Fruit fly (Drosophila melanogaster) whole organism, adult: ENCODE measurements around the gene GstZ1.

Source experiments
- CG11617 ChIP-seq: fragments of 200-800 bp; sonication (Bioruptor generic); optimal IDR thresholded peaks from 2 replicates; lab custom pipeline; 2017; ENCODE audit warnings: mild to moderate bottlenecking, missing biosample characterization, missing genetic modification reagents, missing genetic modification characterization
- CG12768 ChIP-seq: fragments of 200-800 bp; sonication (Bioruptor generic); optimal IDR thresholded peaks from 2 replicates; lab custom pipeline; 2017; ENCODE audit warnings: missing biosample characterization, missing genetic modification characterization, mild to moderate bottlenecking, moderate library complexity, missing genetic modification reagents
- CG14711 ChIP-seq: fragments of 200-800 bp; sonication (Bioruptor generic); optimal IDR thresholded peaks from 2 replicates; lab custom pipeline; 2018; ENCODE audit warnings: missing biosample characterization, mild to moderate bottlenecking, missing genetic modification characterization, moderate library complexity
- CG1620 ChIP-seq: fragments of 200-800 bp; sonication (Bioruptor generic); optimal IDR thresholded peaks from 2 replicates; lab custom pipeline; 2016; ENCODE audit warnings: missing biosample characterization, missing genetic modification characterization
- CG33017 ChIP-seq: fragments of 200-800 bp; sonication (Bioruptor generic); optimal IDR thresholded peaks from 2 replicates; lab custom pipeline; 2018; ENCODE audit warnings: missing biosample characterization, mild to moderate bottlenecking, missing genetic modification characterization, moderate library complexity
- CG5204 ChIP-seq: fragments of 200-800 bp; sonication (Bioruptor generic); optimal IDR thresholded peaks from 2 replicates; lab custom pipeline; 2016; ENCODE audit warnings: missing biosample characterization, missing genetic modification characterization
- CG7045 ChIP-seq: fragments of 200-800 bp; sonication (Bioruptor generic); optimal IDR thresholded peaks from 2 replicates; lab custom pipeline; 2017; ENCODE audit warnings: missing biosample characterization, mild to moderate bottlenecking, missing genetic modification characterization
- CG7101 ChIP-seq: fragments of 200-800 bp; sonication (Bioruptor generic); optimal IDR thresholded peaks from 2 replicates; lab custom pipeline; 2018; ENCODE audit warnings: missing biosample characterization, mild to moderate bottlenecking, missing genetic modification characterization, moderate library complexity
- Clk ChIP-seq: fragments of 200-800 bp; sonication (Bioruptor generic); optimal IDR thresholded peaks from 2 replicates; lab custom pipeline; 2017; ENCODE audit warnings: missing biosample characterization, missing genetic modification characterization
- Crg-1 ChIP-seq: fragments of 200-800 bp; sonication (Bioruptor generic); optimal IDR thresholded peaks from 2 replicates; lab custom pipeline; 2016; ENCODE audit warnings: missing biosample characterization, missing genetic modification characterization
- Hr96 ChIP-seq: fragments of 200-800 bp; sonication (Bioruptor generic); optimal IDR thresholded peaks from 2 replicates; lab custom pipeline; 2016; ENCODE audit warnings: missing biosample characterization, missing genetic modification characterization
- Mnt ChIP-seq: fragments of 200-800 bp; sonication (Bioruptor generic); optimal IDR thresholded peaks from 2 replicates; lab custom pipeline; 2016; ENCODE audit warnings: missing biosample characterization, mild to moderate bottlenecking, missing genetic modification characterization
- bab1 ChIP-seq: fragments of 200-800 bp; sonication (Bioruptor generic); optimal IDR thresholded peaks from 3 replicates; lab custom pipeline; 2019; ENCODE audit warnings: missing biosample characterization, mild to moderate bottlenecking, missing genetic modification characterization, moderate library complexity
- cic ChIP-seq: fragments of 200-800 bp; sonication (Bioruptor generic); optimal IDR thresholded peaks from 2 replicates; lab custom pipeline; 2017; ENCODE audit warnings: missing biosample characterization, mild to moderate bottlenecking, missing genetic modification characterization, moderate library complexity
- cnc ChIP-seq, 2 experiments: fragments of >200 bp; optimal IDR thresholded peaks; 2 replicates each; lab custom pipeline; 2017
- kay ChIP-seq: fragments of 200-800 bp; sonication (Bioruptor generic); peaks from one replicate; lab custom pipeline; 2016; ENCODE audit warnings: missing biosample characterization, missing genetic modification characterization, borderline replicate concordance
- ovo ChIP-seq: fragments of 200-800 bp; sonication (Bioruptor generic); optimal IDR thresholded peaks from 2 replicates; lab custom pipeline; 2016; ENCODE audit warnings: missing biosample characterization, missing genetic modification characterization
- pad ChIP-seq: fragments of 200-800 bp; sonication (Bioruptor generic); optimal IDR thresholded peaks from 3 replicates; lab custom pipeline; 2017; ENCODE audit warnings: missing biosample characterization, missing genetic modification characterization, mild to moderate bottlenecking, moderate library complexity, missing genetic modification reagents
- tj ChIP-seq: fragments of 200-800 bp; sonication (Bioruptor generic); optimal IDR thresholded peaks from 3 replicates; lab custom pipeline; 2017; ENCODE audit warnings: missing biosample characterization, mild to moderate bottlenecking, missing genetic modification characterization, moderate library complexity
- toe ChIP-seq: fragments of 200-800 bp; sonication (Bioruptor generic); optimal IDR thresholded peaks from 2 replicates; lab custom pipeline; 2016; ENCODE audit warnings: missing biosample characterization, missing genetic modification characterization

The GstZ1 gene

DNA sequence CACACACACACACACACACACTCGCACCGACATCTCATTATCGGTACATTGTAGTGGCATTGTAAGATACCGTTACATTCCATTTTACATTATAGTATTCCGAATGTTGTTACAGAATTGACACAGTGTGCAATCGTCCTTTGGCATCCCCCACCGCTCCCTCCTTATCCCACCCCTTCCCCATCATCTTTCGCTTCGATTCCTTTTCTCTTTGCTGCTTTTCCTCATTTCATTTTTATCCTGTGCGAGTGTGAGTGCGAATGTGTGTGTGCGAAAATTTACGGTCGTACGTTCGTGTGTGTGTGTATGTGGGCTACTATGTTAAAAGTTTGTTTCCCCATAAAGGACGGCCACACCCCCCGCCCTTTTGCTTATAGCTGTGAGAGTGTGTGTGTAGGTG, 35.8 kb upstream of the GstZ1 start:
- no peak for TF ChIP-seq CG12768 (GFP tag; lab: Kevin White, UChicago)
- no peak for TF ChIP-seq cnc (optimal IDR thresholded peaks at IDR 0.05; lab: Kevin White, UChicago)
- no peak for TF ChIP-seq toe (GFP tag; lab: Kevin White, UChicago)
- TF ChIP-seq CG33017: no peak

DNA sequence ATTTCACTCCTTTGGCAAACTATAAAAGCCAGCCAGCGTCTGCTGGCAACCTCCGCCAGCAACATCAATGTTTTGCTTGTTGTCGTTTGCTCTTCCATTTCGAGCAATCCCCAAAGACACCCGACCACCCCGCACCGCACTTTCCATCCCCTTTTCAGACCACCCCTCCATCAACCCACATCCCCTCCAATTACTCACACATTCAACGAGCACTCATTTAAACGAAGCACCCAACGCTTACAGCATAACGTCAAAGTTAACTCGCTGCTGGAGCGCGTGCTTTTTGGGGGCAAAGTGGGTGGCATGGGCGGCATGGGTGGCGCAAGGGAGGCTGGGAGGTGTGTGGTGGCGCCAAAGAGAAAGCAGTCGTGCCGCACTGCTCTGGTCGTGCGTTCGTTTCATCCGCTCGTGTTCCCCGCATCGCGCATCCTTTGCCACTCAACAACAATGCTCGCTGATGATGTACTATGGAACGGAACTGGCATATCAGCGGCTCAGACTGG, 34.8 kb upstream of the GstZ1 start:
- peak; percentile 13 for TF ChIP-seq cic
- no peak for TF ChIP-seq pad
- TF ChIP-seq Mnt (GFP tag; lab: Kevin White, UChicago): no peak
- no peak for TF ChIP-seq bab1 (GFP tag; lab: Kevin White, UChicago)

dm6 chr3R:9488493-9488892, 32.1 kb upstream of the GstZ1 start:
- no peak for TF ChIP-seq CG5204
- TF ChIP-seq pad: no peak
- TF ChIP-seq Clk (GFP tag; lab: Kevin White, UChicago): no peak
- no peak for TF ChIP-seq kay (GFP tag; lab: Kevin White, UChicago)
- no peak for TF ChIP-seq CG1620 (GFP tag; lab: Kevin White, UChicago)
- TF ChIP-seq CG14711: no peak
- no peak for TF ChIP-seq CG7045 (GFP tag; lab: Kevin White, UChicago)
- no peak for TF ChIP-seq Hr96
- TF ChIP-seq bab1 (GFP tag; lab: Kevin White, UChicago): no peak
- TF ChIP-seq CG11617 (GFP tag; lab: Kevin White, UChicago): no peak
- no peak for TF ChIP-seq CG33017
- no peak for TF ChIP-seq Mnt (GFP tag; lab: Kevin White, UChicago)

DNA sequence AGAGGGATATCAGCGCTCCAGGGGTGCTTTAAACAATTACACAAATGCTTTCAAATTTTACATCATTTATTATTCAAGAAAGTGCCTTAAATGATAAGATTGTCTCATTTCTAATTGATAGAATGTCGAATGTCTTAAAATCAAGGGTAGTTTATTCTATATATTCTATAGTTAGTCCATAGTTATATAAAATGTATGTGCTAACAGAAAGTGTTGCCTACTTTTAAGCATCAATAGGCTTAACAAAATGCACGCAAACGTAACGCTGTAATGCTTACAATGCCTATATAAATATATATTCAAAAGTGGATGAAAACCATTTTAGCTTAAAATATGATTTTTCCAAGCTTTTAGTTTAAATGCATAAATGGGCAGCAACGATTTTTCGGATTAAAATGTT, 31.6 kb upstream of the GstZ1 start:
- no peak for TF ChIP-seq CG12768 (GFP tag; lab: Kevin White, UChicago)
- TF ChIP-seq CG7045 (GFP tag; lab: Kevin White, UChicago): no peak
- TF ChIP-seq Crg-1: no peak
- TF ChIP-seq Clk (GFP tag; lab: Kevin White, UChicago): no peak
- no peak for TF ChIP-seq CG11617 (GFP tag; lab: Kevin White, UChicago)
- no peak for TF ChIP-seq ovo (GFP tag; lab: Kevin White, UChicago)
- no peak for TF ChIP-seq CG33017
- no peak for TF ChIP-seq bab1 (GFP tag; lab: Kevin White, UChicago)
- no peak for TF ChIP-seq tj (GFP tag; lab: Kevin White, UChicago)
- TF ChIP-seq toe (GFP tag; lab: Kevin White, UChicago): no peak
- no peak for TF ChIP-seq Hr96
- no peak for TF ChIP-seq Mnt (GFP tag; lab: Kevin White, UChicago)
- TF ChIP-seq CG14711: no peak
- no peak for TF ChIP-seq kay (GFP tag; lab: Kevin White, UChicago)
- TF ChIP-seq CG7101: no peak

- no peak for TF ChIP-seq bab1 (GFP tag; lab: Kevin White, UChicago)
- no peak for TF ChIP-seq CG12768 (GFP tag; lab: Kevin White, UChicago)
- TF ChIP-seq pad: no peak
- no peak for TF ChIP-seq Crg-1
- TF ChIP-seq CG7045 (GFP tag; lab: Kevin White, UChicago): no peak
- no peak for TF ChIP-seq ovo (GFP tag; lab: Kevin White, UChicago)
- no peak for TF ChIP-seq CG7101
- no peak for TF ChIP-seq toe (GFP tag; lab: Kevin White, UChicago)
- TF ChIP-seq kay (GFP tag; lab: Kevin White, UChicago): no peak
- TF ChIP-seq cnc (optimal IDR thresholded peaks at IDR 0.05; lab: Kevin White, UChicago): no peak
- no peak for TF ChIP-seq CG33017
Measured at dm6 chr3R:9487561-9487960, 31.2 kb upstream of the GstZ1 start.

DNA sequence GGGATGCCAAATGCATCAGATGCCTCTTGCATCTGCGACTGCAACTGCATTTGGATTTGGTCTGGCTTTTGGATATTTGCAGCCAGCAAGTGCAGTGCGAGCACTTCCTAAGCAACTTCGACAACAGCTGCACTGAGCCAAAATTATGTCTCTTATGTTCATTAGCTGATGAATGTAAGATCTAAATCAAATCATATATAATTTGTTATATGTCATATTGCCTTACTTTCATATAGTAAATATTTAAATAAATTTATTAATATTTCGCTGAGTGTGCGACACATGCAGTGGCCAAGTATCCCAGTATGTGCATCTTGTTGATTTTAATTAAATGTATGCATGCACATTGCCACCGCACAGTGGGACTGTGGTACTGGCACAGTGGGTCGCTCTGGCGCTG, 24.1 kb upstream of the GstZ1 start:
- TF ChIP-seq cic (no peak), CG14711 (peak; percentile 2), cnc (optimal IDR thresholded peaks at IDR 0.05; lab: Kevin White, UChicago) (no peak)

dm6 chr3R:9468109-9468508, 11.8 kb upstream of the GstZ1 start:
- TF ChIP-seq CG7045 (GFP tag; lab: Kevin White, UChicago): no peak

DNA sequence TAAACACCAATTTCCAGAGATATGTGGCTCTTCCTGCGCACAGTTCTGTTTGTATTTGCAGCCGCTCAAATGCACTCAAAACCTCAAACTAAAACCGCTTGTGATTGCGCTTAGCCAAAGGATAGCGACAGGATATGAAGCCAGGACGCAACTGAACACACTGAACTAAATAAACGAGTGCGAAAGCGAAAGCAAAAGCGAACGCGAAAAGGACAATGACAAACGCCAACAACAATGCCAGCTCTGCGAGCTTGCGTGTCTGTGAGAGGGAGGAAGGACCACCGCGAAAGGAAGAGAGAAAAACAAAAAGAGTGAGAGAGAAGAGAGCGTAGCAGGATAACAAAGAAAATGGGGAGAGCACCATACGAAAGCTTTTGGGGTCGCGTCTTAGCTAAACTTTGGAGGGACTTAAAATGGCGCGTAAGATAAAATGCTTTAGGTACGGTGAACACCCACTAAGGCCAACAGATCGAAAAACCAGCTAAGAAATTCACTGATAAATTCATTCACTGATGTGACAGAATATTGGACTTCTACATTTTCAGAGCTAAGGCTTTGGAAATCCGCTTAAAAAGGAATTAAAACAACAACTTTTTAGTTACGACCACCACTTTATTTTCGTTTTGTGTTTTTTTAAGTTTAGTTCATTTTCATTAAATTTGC, 4.3 kb upstream of the GstZ1 start, which contains the start of gene GstZ2:
TSS of gene GstZ2 (minus strand) at position 165 of the 663 bp plus-strand sequence.
- TF ChIP-seq cic (no peak), cnc (optimal IDR thresholded peaks at IDR 0.05; lab: Kevin White, UChicago) (no peak), bab1 (GFP tag; lab: Kevin White, UChicago) (no peak), CG7101 (no peak), Clk (GFP tag; lab: Kevin White, UChicago) (no peak), tj (GFP tag; lab: Kevin White, UChicago) (no peak), CG33017 (no peak), CG5204 (no peak), CG12768 (GFP tag; lab: Kevin White, UChicago) (no peak), CG14711 (no peak), CG11617 (GFP tag; lab: Kevin White, UChicago) (no peak), CG7045 (GFP tag; lab: Kevin White, UChicago) (no peak), ovo (GFP tag; lab: Kevin White, UChicago) (no peak), Mnt (GFP tag; lab: Kevin White, UChicago) (no peak), Hr96 (no peak), kay (GFP tag; lab: Kevin White, UChicago) (no peak), toe (GFP tag; lab: Kevin White, UChicago) (no peak), Crg-1 (no peak), pad (no peak)
